Worm (Caenorhabditis elegans) whole organism, early embryonic: ENCODE results near the gene fbxa-31.

Source experiments
- B0310.2 ChIP-seq: sonication (generic microtip); optimal IDR thresholded peaks from 2 replicates; lab custom pipeline; 2016; ENCODE audit warnings: mild to moderate bottlenecking, missing genetic modification characterization, missing compliant biosample characterization
- F13C5.2 ChIP-seq: sonication (generic microtip); optimal IDR thresholded peaks from 2 replicates; lab custom pipeline; 2017; ENCODE audit warnings: mild to moderate bottlenecking, missing genetic modification characterization, inconsistent platforms, missing compliant biosample characterization
- ama-1 ChIP-seq: fragments of 150-350 bp; optimal IDR thresholded peaks from 2 replicates; lab custom pipeline; 2014
- ceh-36 ChIP-seq: sonication (generic microtip); optimal IDR thresholded peaks from 2 replicates; lab custom pipeline; 2016; ENCODE audit warnings: missing genetic modification characterization, inconsistent platforms, missing compliant biosample characterization
- ets-7 ChIP-seq: sonication (generic microtip); optimal IDR thresholded peaks from 2 replicates; lab custom pipeline; 2016; ENCODE audit warnings: missing genotype, missing genetic modification characterization, missing compliant biosample characterization
- flt-1 ChIP-seq: fragments of 200-800 bp; sonication (Bioruptor generic); IDR thresholded peaks from 2 replicates; pipeline ENCODE4 v1.3.6; 2022; ENCODE audit warnings: missing genetic modification characterization, missing compliant biosample characterization
- hmbx-1 ChIP-seq: sonication (generic microtip); optimal IDR thresholded peaks from 2 replicates; lab custom pipeline; 2016; ENCODE audit warnings: mild to moderate bottlenecking, missing genetic modification characterization, missing compliant biosample characterization
- hmg-4 ChIP-seq: fragments of 200-800 bp; sonication (Bioruptor generic); optimal IDR thresholded peaks from 2 replicates; lab custom pipeline; 2018; ENCODE audit warnings: mild to moderate bottlenecking, missing genetic modification characterization, missing compliant biosample characterization
- hnd-1 ChIP-seq: sonication (generic microtip); optimal IDR thresholded peaks from 2 replicates; lab custom pipeline; 2016; ENCODE audit warnings: missing genetic modification characterization, missing compliant biosample characterization
- pes-1 ChIP-seq: fragments of 200-800 bp; sonication (Bioruptor generic); IDR thresholded peaks from 2 replicates; pipeline ENCODE4 v1.3.6; 2022; ENCODE audit warnings: missing genetic modification reagents, missing genetic modification characterization, missing compliant biosample characterization
- scrt-1 ChIP-seq: fragments of 200-800 bp; sonication (Bioruptor generic); IDR thresholded peaks from 2 replicates; pipeline ENCODE4 v1.3.6; 2022; ENCODE audit warnings: missing genetic modification characterization, missing compliant biosample characterization
- tbx-11 ChIP-seq: fragments of 200-800 bp; sonication (Bioruptor generic); IDR thresholded peaks from 2 replicates; pipeline ENCODE4 v1.3.6; 2022; ENCODE audit warnings: missing genetic modification characterization, missing compliant biosample characterization
- tbx-37 ChIP-seq: fragments of 200-800 bp; sonication (Bioruptor generic); conservative IDR thresholded peaks from 2 replicates; pipeline ENCODE4 v1.3.6; 2022; ENCODE audit warnings: missing genetic modification reagents, missing genetic modification characterization, missing compliant biosample characterization
- tra-4 ChIP-seq: sonication (generic microtip); optimal IDR thresholded peaks from 2 replicates; lab custom pipeline; 2017; ENCODE audit warnings: missing genetic modification characterization, missing compliant biosample characterization

DNA sequence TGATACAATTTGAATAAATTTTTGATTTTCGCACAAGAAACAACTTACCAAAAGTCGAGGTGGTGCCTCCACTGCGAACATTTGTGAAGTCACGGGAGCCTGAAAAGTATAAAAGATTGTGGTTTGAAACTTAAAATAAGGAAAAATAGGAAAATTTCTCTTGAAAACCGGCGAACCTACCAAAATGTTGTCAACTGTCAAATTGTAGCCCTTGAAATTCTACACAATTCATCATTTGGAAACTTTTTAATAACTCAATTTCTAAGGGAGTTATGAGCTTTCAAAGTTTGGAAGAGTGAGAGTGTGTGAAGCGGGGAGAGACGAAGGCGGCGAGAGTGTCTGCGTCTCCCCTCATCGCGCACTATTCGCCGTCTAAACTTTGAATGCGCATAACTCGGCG lies 41.1 kb downstream of the fbxa-31 start, which contains the start of gene pes-4:
- no peak for TF ChIP-seq scrt-1 (GFP tag; lab: Robert Waterston, UW)
- no peak for TF ChIP-seq pes-1
- no peak for TF ChIP-seq tbx-11 (GFP tag; lab: Robert Waterston, UW)
- no peak for TF ChIP-seq hnd-1 (tag; lab: Kevin White, UChicago)
- no peak for TF ChIP-seq hmg-4 (GFP tag; lab: Kevin White, UChicago)
- no peak for TF ChIP-seq ama-1 (lab: Kevin White, UChicago)
- no peak for TF ChIP-seq F13C5.2 (tag; lab: Kevin White, UChicago)
- no peak for TF ChIP-seq tbx-37
- no peak for TF ChIP-seq tra-4
- no peak for TF ChIP-seq B0310.2 (tag; lab: Kevin White, UChicago)
- no peak for TF ChIP-seq hmbx-1 (tag; lab: Kevin White, UChicago)
- TF ChIP-seq ceh-36 (tag; lab: Kevin White, UChicago): no peak
- TF ChIP-seq ets-7 (tag; lab: Kevin White, UChicago): no peak
- TF ChIP-seq flt-1 (GFP tag; lab: Robert Waterston, UW): no peak
